Fruit fly (Drosophila melanogaster) S2 (cell line): ENCODE data around the gene TFAM.

ENCODE experiments used
- CG8478 ChIP-seq: fragments of >200 bp; optimal IDR thresholded peaks from 2 replicates; lab custom pipeline; 2018
- CTCF ChIP-seq, 2 experiments: fragments of >200 bp; optimal IDR thresholded peaks; 2 replicates each; lab custom pipeline; 2018

The TFAM gene

dm6 chr3R:20542283-20543144, 34.3 kb downstream of the TFAM start:
- no peak for TF ChIP-seq CTCF (optimal IDR thresholded peaks at IDR 0.05; lab: Kevin White, UChicago)
- no peak for TF ChIP-seq CG8478 (lab: Kevin White, UChicago)

DNA sequence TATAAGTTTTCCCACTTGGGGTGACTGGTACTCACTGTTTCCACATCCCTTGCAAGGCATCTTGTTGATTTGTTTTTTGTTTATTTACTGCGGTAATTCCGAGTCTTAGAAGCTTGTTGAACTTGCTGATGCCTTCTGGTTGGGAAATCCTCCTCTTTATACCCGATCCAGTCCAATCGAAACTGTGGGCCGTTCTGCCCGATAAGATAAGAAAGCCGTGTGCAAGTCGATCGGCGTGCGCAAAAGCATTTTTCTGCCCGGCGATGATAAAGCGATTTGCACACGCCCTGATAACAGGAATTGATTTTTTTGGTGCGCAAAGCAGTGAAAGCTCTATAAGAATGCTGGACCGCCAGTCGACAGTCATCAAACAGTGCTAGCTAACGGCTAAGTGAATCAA, 42.2 kb downstream of the TFAM start, which contains the start of the genes MtnE and MtnD:
Gene MtnE (minus strand): TSS at position 130 of the 400 bp plus-strand sequence.
Gene MtnD (plus strand): TSS at position 388 of the 400 bp plus-strand sequence.
- TF ChIP-seq CG8478 (lab: Kevin White, UChicago), result no peak
- no peak for TF ChIP-seq CTCF (optimal IDR thresholded peaks at IDR 0.05; lab: Kevin White, UChicago)
